Worm (Caenorhabditis elegans) whole organism, mixed stage, embryonic: ENCODE data around the gene K12H4.6.

ENCODE experiments used
- ces-1 ChIP-seq: fragments of 150-350 bp; optimal IDR thresholded peaks from 2 replicates; lab custom pipeline; 2014; ENCODE audit warnings: missing biosample characterization, missing genetic modification reagents, missing genetic modification characterization
- nhr-76 ChIP-seq: sonication (generic microtip); optimal IDR thresholded peaks from 2 replicates; lab custom pipeline; 2017; ENCODE audit warnings: missing biosample characterization, missing genetic modification characterization
- pha-4 ChIP-seq: fragments of 150-350 bp; optimal IDR thresholded peaks from 2 replicates; lab custom pipeline; 2018; ENCODE audit warnings: missing biosample characterization, missing genetic modification reagents, missing genetic modification characterization

ce11 chrIII:8045734-8046133 is 3.1 kb upstream of the K12H4.6 start, which contains the start of gene K12H4.3:
- TF ChIP-seq ces-1 (GFP tag; lab: Kevin White, UChicago) (no peak), pha-4 (no peak), nhr-76 (no peak)
